Fruit fly (Drosophila melanogaster): ENCODE data around the gene Sec61gamma.
A peak's percentile ranks its signal among the peaks of the same experiment; 100 is the strongest.

Sec61gamma gene

DNA sequence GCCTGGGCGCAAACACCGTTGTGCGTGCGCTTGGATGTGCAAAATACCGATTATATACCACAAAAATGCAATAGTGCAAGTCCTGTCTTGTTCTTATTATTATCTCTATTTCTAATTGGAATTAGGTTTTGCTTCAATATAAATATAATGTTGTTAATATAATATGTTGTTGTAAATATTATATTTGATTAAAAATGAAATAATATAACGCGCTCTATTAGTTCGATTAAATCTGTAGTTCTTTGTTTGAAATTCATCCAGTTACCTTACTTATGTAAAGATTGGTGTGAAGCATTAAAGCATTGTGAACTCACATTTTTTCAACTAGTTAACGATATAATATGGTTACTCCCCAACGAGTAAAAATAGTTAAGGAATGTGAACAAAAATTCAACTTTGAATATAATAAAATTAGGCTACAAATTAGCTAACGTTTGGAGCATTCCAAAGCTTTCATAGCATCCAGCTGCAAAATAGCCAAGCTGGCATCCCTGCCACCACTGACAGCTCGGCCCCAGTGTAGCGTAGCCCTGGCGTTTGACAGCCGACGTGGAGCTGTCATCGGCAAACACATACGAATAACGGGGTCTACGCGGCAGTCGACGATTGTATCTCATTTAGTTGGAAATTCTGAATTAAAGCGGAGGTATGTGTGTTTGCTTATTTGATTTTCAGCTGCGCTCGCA is at the start of gene Sec61gamma, which contains the start of gene CG12237 (continued):
- TF ChIP-seq CG17829 (tag; optimal IDR thresholded peaks at IDR 0.05): peak; percentile 49
- peak; percentile 30; the same call in 1 of the 2 replicates for TF ChIP-seq Bgb (GFP tag; IDR thresholded peaks at IDR 0.05; ENCODE audit: partially characterized antibody)
- 0 out of 3 replicates have a peak, but pooled peaks have one; percentile 50 for TF ChIP-seq dysf (GFP tag; IDR thresholded peaks at IDR 0.05)
- TF ChIP-seq CG10543 (GFP tag; optimal IDR thresholded peaks at IDR 0.05): no peak
- TF ChIP-seq CG17568 (GFP tag; optimal IDR thresholded peaks at IDR 0.05): no peak
- TF ChIP-seq hth (optimal IDR thresholded peaks at IDR 0.05): no peak
- peak; percentile 28 for TF ChIP-seq Antp (GFP tag; optimal IDR thresholded peaks at IDR 0.05)
- no peak for TF ChIP-seq CG13123 (GFP tag; optimal IDR thresholded peaks at IDR 0.05)
- no peak for TF ChIP-seq en (GFP tag; optimal IDR thresholded peaks at IDR 0.05)
- TF ChIP-seq ind (GFP tag; optimal IDR thresholded peaks at IDR 0.05): no peak
- TF ChIP-seq CG12155 (GFP tag; optimal IDR thresholded peaks at IDR 0.05): no peak
- peak; percentile 26 for TF ChIP-seq CG17359 (tag; optimal IDR thresholded peaks at IDR 0.05)
- no peak for TF ChIP-seq crol (GFP tag; IDR thresholded peaks at IDR 0.05)
- peak; percentile 33 for TF ChIP-seq phol (tag; optimal IDR thresholded peaks at IDR 0.05)
- TF ChIP-seq ap (GFP tag; IDR thresholded peaks at IDR 0.05): no peak
- peak; percentile 55 for TF ChIP-seq rib (GFP tag; IDR thresholded peaks at IDR 0.05)
- peak; percentile 53; the same call in 2 of the 3 replicates for TF ChIP-seq Dbx (GFP tag; IDR thresholded peaks at IDR 0.05)
- no peak for TF ChIP-seq BtbVII (GFP tag; optimal IDR thresholded peaks at IDR 0.05)
- no peak for TF ChIP-seq CG8388 (GFP tag; optimal IDR thresholded peaks at IDR 0.05)
- TF ChIP-seq CG11696 (GFP tag; IDR thresholded peaks at IDR 0.05): no peak
- no peak for TF ChIP-seq tll (GFP tag; optimal IDR thresholded peaks at IDR 0.05)
- peak in 1 of 3 experiments; percentile 56 for TF ChIP-seq Stat92E (GFP tag; optimal IDR thresholded peaks at IDR 0.05)
- TF ChIP-seq CG7928 (GFP tag; optimal IDR thresholded peaks at IDR 0.05): peak; percentile 93
- peak; percentile 61 for TF ChIP-seq CG13894 (tag; optimal IDR thresholded peaks at IDR 0.05)
- peak; percentile 46 for TF ChIP-seq CG11247 (GFP tag; IDR thresholded peaks at IDR 0.05)
- peak; percentile 28 for TF ChIP-seq CG30020 (tag; optimal IDR thresholded peaks at IDR 0.05)
- no peak for TF ChIP-seq h (optimal IDR thresholded peaks at IDR 0.05)
- TF ChIP-seq Myb (GFP tag; optimal IDR thresholded peaks at IDR 0.05): peak; percentile 22
- TF ChIP-seq CG4282 (GFP tag; optimal IDR thresholded peaks at IDR 0.05): no peak
- TF ChIP-seq CG17361 (GFP tag; IDR thresholded peaks at IDR 0.05): peak; percentile 48; the same call in 2 of the 3 replicates
- peak; percentile 13 for TF ChIP-seq HmgD (GFP tag; optimal IDR thresholded peaks at IDR 0.05)
- TF ChIP-seq Dip2 (GFP tag; IDR thresholded peaks at IDR 0.05): no peak
- no peak for TF ChIP-seq CG11093 (GFP tag; IDR thresholded peaks at IDR 0.05)
- no peak for TF ChIP-seq Ada2b (GFP tag; IDR thresholded peaks at IDR 0.05)
- TF ChIP-seq CHES-1-like (GFP tag; optimal IDR thresholded peaks at IDR 0.05): peak; percentile 43
- peak; percentile 96 for TF ChIP-seq Sry-β (GFP tag; optimal IDR thresholded peaks at IDR 0.05)
- TF ChIP-seq CG3281 (GFP tag; optimal IDR thresholded peaks at IDR 0.05): peak; percentile 66
- TF ChIP-seq ato (GFP tag; IDR thresholded peaks at IDR 0.05; ENCODE audit: partially characterized antibody): no peak
- TF ChIP-seq CG3995 (GFP tag; optimal IDR thresholded peaks at IDR 0.05): no peak
- no peak for TF ChIP-seq CG10274 (GFP tag; optimal IDR thresholded peaks at IDR 0.05)
- TF ChIP-seq H2.0 (GFP tag; IDR thresholded peaks at IDR 0.05): 0 out of 2 replicates have a peak, but pooled peaks have one; percentile 6
- TF ChIP-seq Atf3 (GFP tag; optimal IDR thresholded peaks at IDR 0.05): no peak
- no peak for TF ChIP-seq toy (GFP tag; IDR thresholded peaks at IDR 0.05)
- TF ChIP-seq Mes4 (GFP tag; optimal IDR thresholded peaks at IDR 0.05): peak; percentile 26
- no peak for TF ChIP-seq dati (GFP tag; IDR thresholded peaks at IDR 0.05)
- TF ChIP-seq Blimp-1 (GFP tag; optimal IDR thresholded peaks at IDR 0.05): no peak
- TF ChIP-seq sc (optimal IDR thresholded peaks at IDR 0.05): no peak
- TF ChIP-seq sc (GFP tag; optimal IDR thresholded peaks at IDR 0.05): no peak
- no peak for TF ChIP-seq trh (GFP tag; optimal IDR thresholded peaks at IDR 0.05)
- TF ChIP-seq CG13296 (GFP tag; optimal IDR thresholded peaks at IDR 0.05): peak; percentile 35
- peak in 1 of 2 experiments; percentile 48 for TF ChIP-seq dpn (GFP tag; optimal IDR thresholded peaks at IDR 0.05)

Measured in whole organism, embryonic.